Fruit fly (Drosophila melanogaster) Kc167 (cell line): ENCODE results near the gene dsf.

Source experiments
- Myc ChIP-seq: fragments of >200 bp; optimal IDR thresholded peaks from 2 replicates; lab custom pipeline; 2017; ENCODE audit warnings: missing external identifiers
- h ChIP-seq: fragments of >200 bp; optimal IDR thresholded peaks from 3 replicates; lab custom pipeline; 2018; ENCODE audit warnings: missing external identifiers
- psq ChIP-seq: fragments of >200 bp; optimal IDR thresholded peaks from 2 replicates; lab custom pipeline; 2017; ENCODE audit warnings: missing external identifiers
- ttk ChIP-seq: sonication (Bioruptor generic); optimal IDR thresholded peaks from 2 replicates; lab custom pipeline; 2017; ENCODE audit warnings: missing external identifiers

DNA sequence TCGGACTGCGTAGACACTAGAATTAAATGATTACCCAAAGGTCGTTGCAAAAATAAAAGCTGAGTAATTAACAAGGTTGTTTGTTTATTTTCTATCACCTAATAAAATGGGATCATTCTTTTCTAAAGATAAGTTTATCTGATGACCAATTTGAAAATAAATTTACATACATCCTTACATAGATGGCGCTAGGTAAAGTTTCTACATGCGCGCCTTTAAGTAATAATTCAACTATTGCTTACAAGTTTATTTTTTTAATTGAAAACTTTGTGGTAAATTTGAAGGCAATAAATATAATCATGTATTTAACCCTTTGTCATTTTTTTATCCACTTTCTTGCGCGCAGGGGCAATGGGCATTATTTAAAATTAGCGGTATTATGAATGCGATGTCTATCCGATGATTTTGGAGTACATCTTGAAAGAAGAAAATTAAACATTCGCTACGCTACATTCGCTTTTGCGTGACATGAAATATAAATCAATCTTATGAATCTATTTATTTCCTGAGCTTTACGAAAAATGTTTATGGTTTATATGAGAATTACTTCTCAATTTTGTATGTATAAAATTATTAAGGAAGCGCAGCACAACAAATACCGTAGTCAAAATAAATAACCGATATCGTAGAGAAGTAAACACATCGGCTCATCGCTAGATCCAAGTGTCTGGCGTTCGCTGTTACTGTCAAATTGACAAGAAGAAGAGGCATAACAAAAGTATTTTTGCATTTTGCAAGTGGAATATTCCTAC, 23.2 kb downstream of the dsf start, which contains the start of gene CG9044:
- TF ChIP-seq ttk (lab: Kevin White, UChicago) (no peak), psq (lab: Kevin White, UChicago) (no peak), h (lab: Kevin White, UChicago) (no peak), Myc (lab: Kevin White, UChicago) (no peak)
